Fruit fly (Drosophila melanogaster) whole organism, wandering third instar larva: ENCODE data around the gene Prestin.

Experiments
- Abd-B ChIP-seq: fragments of >200 bp; optimal IDR thresholded peaks from 2 replicates; lab custom pipeline; 2017; ENCODE audit warnings: missing biosample characterization, missing genetic modification characterization
- CG32264 ChIP-seq: fragments of 200-800 bp; sonication (Bioruptor generic); optimal IDR thresholded peaks from 2 replicates; lab custom pipeline; 2016; ENCODE audit warnings: missing biosample characterization, missing genetic modification characterization
- CG9705 ChIP-seq: fragments of 200-800 bp; sonication (Bioruptor generic); optimal IDR thresholded peaks from 2 replicates; lab custom pipeline; 2018; ENCODE audit warnings: missing biosample characterization, mild to moderate bottlenecking, missing genetic modification characterization
- CrebA ChIP-seq: fragments of 200-800 bp; sonication (Bioruptor generic); optimal IDR thresholded peaks from 2 replicates; lab custom pipeline; 2016; ENCODE audit warnings: missing biosample characterization, mild to moderate bottlenecking, missing genetic modification characterization, borderline replicate concordance
- Dfd ChIP-seq: fragments of >200 bp; optimal IDR thresholded peaks from 2 replicates; lab custom pipeline; 2017; ENCODE audit warnings: missing biosample characterization, missing genetic modification characterization
- Dif ChIP-seq: fragments of 200-275, 200-300 bp; sonication (Bioruptor generic); optimal IDR thresholded peaks from 2 replicates; lab custom pipeline; 2018; ENCODE audit warnings: missing biosample characterization, missing genetic modification characterization; ENCODE audit not compliant: partially characterized antibody
- GATAd ChIP-seq: sonication (Bioruptor generic); optimal IDR thresholded peaks from 2 replicates; lab custom pipeline; 2016; ENCODE audit warnings: missing biosample characterization, missing genetic modification characterization
- HLH106 ChIP-seq: fragments of 200-800 bp; optimal IDR thresholded peaks from 3 replicates; lab custom pipeline; 2019; ENCODE audit warnings: missing biosample characterization, mild to moderate bottlenecking, missing genetic modification characterization, moderate library complexity
- Hnf4 ChIP-seq: fragments of 200-800 bp; sonication (Bioruptor generic); optimal IDR thresholded peaks from 2 replicates; lab custom pipeline; 2016; ENCODE audit warnings: missing biosample characterization, mild to moderate bottlenecking, missing genetic modification characterization
- Hr78 ChIP-seq: fragments of >200 bp; optimal IDR thresholded peaks from 2 replicates; lab custom pipeline; 2017; ENCODE audit warnings: missing biosample characterization, missing genetic modification characterization
- Hr83 ChIP-seq: fragments of 200-300 bp; sonication (Bioruptor generic); optimal IDR thresholded peaks from 2 replicates; lab custom pipeline; 2016; ENCODE audit warnings: missing biosample characterization, mild to moderate bottlenecking, missing genetic modification characterization, moderate library complexity; ENCODE audit not compliant: poor library complexity, severe bottlenecking
- Jra ChIP-seq: sonication (Bioruptor generic); optimal IDR thresholded peaks from 2 replicates; lab custom pipeline; 2016; ENCODE audit warnings: missing biosample characterization, missing genetic modification characterization
- Mio ChIP-seq: sonication (Bioruptor generic); optimal IDR thresholded peaks from 2 replicates; lab custom pipeline; 2016; ENCODE audit warnings: missing biosample characterization, missing genetic modification characterization
- Myc ChIP-seq: fragments of >200 bp; optimal IDR thresholded peaks from 2 replicates; lab custom pipeline; 2017
- N ChIP-seq: fragments of >200 bp; optimal IDR thresholded peaks from 2 replicates; lab custom pipeline; 2018; ENCODE audit warnings: missing biosample characterization, missing external identifiers, missing genetic modification characterization
- OdsH ChIP-seq: fragments of 200-800 bp; sonication (Bioruptor generic); optimal IDR thresholded peaks from 2 replicates; lab custom pipeline; 2016; ENCODE audit warnings: missing biosample characterization, mild to moderate bottlenecking, missing genetic modification characterization
- Rel ChIP-seq, 2 experiments: fragments of 200-800 bp; sonication (Bioruptor generic) in 1 of 2; optimal IDR thresholded peaks; 2 replicates in 1 of 2; 3 replicates in 1 of 2; lab custom pipeline; 2016 to 2019; ENCODE audit warnings: mild to moderate bottlenecking in 2 of 2, missing biosample characterization in 2 of 2, missing genetic modification characterization in 2 of 2, moderate library complexity in 1 of 2
- Sp1 ChIP-seq: fragments of 200-800 bp; sonication (Bioruptor generic); optimal IDR thresholded peaks from 3 replicates; lab custom pipeline; 2019; ENCODE audit warnings: missing biosample characterization, mild to moderate bottlenecking, missing genetic modification characterization, moderate library complexity
- Vsx2 ChIP-seq: fragments of 200-300, 225-300 bp; sonication (Bioruptor generic); optimal IDR thresholded peaks from 2 replicates; lab custom pipeline; 2018; ENCODE audit warnings: missing biosample characterization, missing genetic modification characterization; ENCODE audit not compliant: partially characterized antibody
- br ChIP-seq: fragments of 200-800 bp; sonication (Bioruptor generic); optimal IDR thresholded peaks from 2 replicates; lab custom pipeline; 2016; ENCODE audit warnings: missing biosample characterization, missing genetic modification characterization
- brk ChIP-seq: fragments of 200-800 bp; sonication (Bioruptor generic); optimal IDR thresholded peaks from 2 replicates; lab custom pipeline; 2016; ENCODE audit warnings: missing biosample characterization, mild to moderate bottlenecking, missing genetic modification characterization
- dl ChIP-seq, 2 experiments: fragments of 175-275, 200-275 bp in 1 of 2; fragments of 200-275 bp in 1 of 2; sonication (Bioruptor generic); optimal IDR thresholded peaks; lab custom pipeline; 2018; ENCODE audit warnings: mild to moderate bottlenecking in 2 of 2, missing biosample characterization in 2 of 2, missing genetic modification characterization in 2 of 2, moderate library complexity in 2 of 2; ENCODE audit not compliant: partially characterized antibody in 2 of 2, insufficient read depth in 1 of 2
- dmrt93B ChIP-seq: fragments of 200-800 bp; sonication (Bioruptor generic); optimal IDR thresholded peaks from 2 replicates; lab custom pipeline; 2018; ENCODE audit warnings: missing biosample characterization, mild to moderate bottlenecking, missing genetic modification characterization
- dsf ChIP-seq: sonication (Bioruptor generic); optimal IDR thresholded peaks from 2 replicates; lab custom pipeline; 2016; ENCODE audit warnings: missing biosample characterization, missing genetic modification characterization, borderline replicate concordance
- ey ChIP-seq: fragments of 200-800 bp; sonication (Bioruptor generic); optimal IDR thresholded peaks from 2 replicates; lab custom pipeline; 2016; ENCODE audit warnings: missing biosample characterization, missing genetic modification characterization
- foxo ChIP-seq, 2 experiments: fragments of 200-800 bp; sonication (Bioruptor generic); optimal IDR thresholded peaks; 2 replicates in 1 of 2; 3 replicates in 1 of 2; lab custom pipeline; 2016 to 2017; ENCODE audit warnings: missing biosample characterization in 2 of 2, missing genetic modification characterization in 2 of 2
- fru ChIP-seq: fragments of 200-800 bp; sonication (Bioruptor generic); optimal IDR thresholded peaks from 3 replicates; lab custom pipeline; 2016; ENCODE audit warnings: missing biosample characterization, mild to moderate bottlenecking, missing genetic modification characterization
- h ChIP-seq: fragments of 200-800 bp; sonication (Bioruptor generic); optimal IDR thresholded peaks from 3 replicates; lab custom pipeline; 2016; ENCODE audit warnings: missing biosample characterization, mild to moderate bottlenecking, missing genetic modification characterization
- jim ChIP-seq: fragments of 175-275, 200-325 bp; sonication (Bioruptor generic); optimal IDR thresholded peaks from 2 replicates; lab custom pipeline; 2016; ENCODE audit warnings: missing biosample characterization, mild to moderate bottlenecking, missing genetic modification characterization
- lola ChIP-seq: fragments of >200 bp; optimal IDR thresholded peaks from 2 replicates; lab custom pipeline; 2017; ENCODE audit warnings: missing biosample characterization, missing genetic modification characterization
- pan ChIP-seq: fragments of >200 bp; optimal IDR thresholded peaks from 2 replicates; lab custom pipeline; 2017
- psq ChIP-seq: fragments of 200-800 bp; sonication (Bioruptor generic); optimal IDR thresholded peaks from 3 replicates; lab custom pipeline; 2017; ENCODE audit warnings: missing biosample characterization, mild to moderate bottlenecking, missing genetic modification characterization, moderate library complexity
- rgr ChIP-seq: fragments of 200-800 bp; sonication (Bioruptor generic); optimal IDR thresholded peaks from 3 replicates; lab custom pipeline; 2016; ENCODE audit warnings: missing biosample characterization, mild to moderate bottlenecking, missing genetic modification characterization
- sage ChIP-seq: fragments of 200-800 bp; sonication (Bioruptor generic); optimal IDR thresholded peaks from 2 replicates; lab custom pipeline; 2016; ENCODE audit warnings: missing biosample characterization, mild to moderate bottlenecking, missing genetic modification characterization
- sv ChIP-seq: fragments of 200-800 bp; sonication (Bioruptor generic); optimal IDR thresholded peaks from 3 replicates; lab custom pipeline; 2016; ENCODE audit warnings: missing biosample characterization, missing genetic modification characterization
- tai ChIP-seq: sonication (Bioruptor generic); optimal IDR thresholded peaks from 2 replicates; lab custom pipeline; 2016; ENCODE audit warnings: missing biosample characterization, missing genetic modification characterization
- usp ChIP-seq: fragments of >200 bp; optimal IDR thresholded peaks from 2 replicates; lab custom pipeline; 2017; ENCODE audit warnings: missing biosample characterization, missing genetic modification characterization
- woc ChIP-seq: sonication (Bioruptor generic); optimal IDR thresholded peaks from 2 replicates; lab custom pipeline; 2016; ENCODE audit warnings: missing biosample characterization, mild to moderate bottlenecking, missing genetic modification characterization

Prestin gene

dm6 chr3L:17912972-17913763 is 5.6 kb upstream of the Prestin start (continued):
- TF ChIP-seq Hnf4 (GFP tag; lab: Kevin White, UChicago) (no peak), sv (GFP tag; lab: Kevin White, UChicago) (no peak)
- TF ChIP-seq, all 38 proteins: peak for 7

DNA sequence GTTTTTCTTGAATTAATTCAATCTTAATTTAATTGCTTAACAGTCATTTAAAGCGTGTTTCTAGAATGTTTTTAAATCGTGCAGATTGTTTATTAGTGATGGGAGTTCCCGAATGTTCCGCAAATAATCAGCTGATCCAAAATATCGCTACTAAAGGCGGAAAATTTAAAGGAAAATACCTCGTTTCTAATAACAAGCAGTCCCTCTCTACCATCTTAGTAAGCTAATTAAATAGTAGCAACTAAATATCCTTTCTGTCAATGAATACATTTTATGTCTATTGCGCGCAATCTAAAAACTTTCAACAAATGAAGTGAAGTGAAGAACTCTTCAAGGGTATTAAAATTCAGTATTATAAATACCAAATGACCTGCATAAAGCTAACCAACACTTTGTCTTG is 4.8 kb upstream of the Prestin start, which contains the start of gene CG5290:
Gene CG5290, minus strand, starts transcription at position 118 of the 400 bp plus-strand sequence.
- TF ChIP-seq Abd-B (GFP tag; lab: Kevin White, UChicago) (no peak), Rel (GFP tag; optimal IDR thresholded peaks at IDR 0.05; lab: Kevin White, UChicago) (no peak), Rel (tag; optimal IDR thresholded peaks at IDR 0.05; lab: Kevin White, UChicago) (no peak), rgr (GFP tag; lab: Kevin White, UChicago) (peak; percentile 73), psq (peak; percentile 32), sv (GFP tag; lab: Kevin White, UChicago) (peak; percentile 20), Dif (GFP tag; lab: Kevin White, UChicago) (no peak), GATAd (GFP tag; lab: Kevin White, UChicago) (peak; percentile 31), N (GFP tag; lab: Kevin White, UChicago) (no peak), OdsH (peak; percentile 45), ey (GFP tag; lab: Kevin White, UChicago) (peak; percentile 40), HLH106 (tag; lab: Kevin White, UChicago) (peak; percentile 34), Vsx2 (peak; percentile 54), usp (GFP tag; lab: Kevin White, UChicago) (no peak), fru (GFP tag; lab: Kevin White, UChicago) (peak; percentile 49), pan (no peak), CG32264 (GFP tag; lab: Kevin White, UChicago) (no peak), foxo (GFP tag; optimal IDR thresholded peaks at IDR 0.05; lab: Kevin White, UChicago) (peak in 1 of 2 experiments; percentile 49), Jra (GFP tag; lab: Kevin White, UChicago) (peak; percentile 28), woc (peak; percentile 45), sage (GFP tag; lab: Kevin White, UChicago) (no peak), Mio (GFP tag; lab: Kevin White, UChicago) (no peak), jim (GFP tag; lab: Kevin White, UChicago) (no peak), dsf (no peak), Myc (lab: Kevin White, UChicago) (peak; percentile 22), h (GFP tag; lab: Kevin White, UChicago) (peak; percentile 31), CrebA (GFP tag; lab: Kevin White, UChicago) (no peak), Hnf4 (GFP tag; lab: Kevin White, UChicago) (peak; percentile 66), Dfd (no peak), brk (peak; percentile 22), dl (GFP tag; optimal IDR thresholded peaks at IDR 0.05; lab: Kevin White, UChicago; ENCODE audit: insufficient read depth in 1 of 2, partially characterized antibody in 2 of 2) (no peak), tai (GFP tag; lab: Kevin White, UChicago) (peak; percentile 64), lola (GFP tag; lab: Kevin White, UChicago) (no peak), Sp1 (GFP tag; lab: Kevin White, UChicago) (peak; percentile 35), dmrt93B (GFP tag; lab: Kevin White, UChicago) (no peak), CG9705 (GFP tag; lab: Kevin White, UChicago) (no peak), Hr83 (GFP tag; lab: Kevin White, UChicago) (no peak), Hr78 (no peak), br (GFP tag; lab: Kevin White, UChicago) (peak; percentile 29)
